Fruit fly (Drosophila melanogaster) whole organism, prepupa: ENCODE results near the gene mAChR-C.

Experiments used
- CG16779 ChIP-seq: fragments of 200-800 bp; sonication (Bioruptor generic); optimal IDR thresholded peaks from 3 replicates; lab custom pipeline; 2017; ENCODE audit warnings: missing biosample characterization, mild to moderate bottlenecking, missing genetic modification characterization
- CG3919 ChIP-seq: fragments of 200-800 bp; sonication (Bioruptor generic); optimal IDR thresholded peaks from 3 replicates; lab custom pipeline; 2016; ENCODE audit warnings: missing biosample characterization, missing genetic modification characterization
- CG4318 ChIP-seq: fragments of 200-800 bp; sonication (Bioruptor generic); optimal IDR thresholded peaks from 3 replicates; lab custom pipeline; 2017; ENCODE audit warnings: missing biosample characterization, mild to moderate bottlenecking, missing genetic modification characterization
- CG8319 ChIP-seq: fragments of 200-800 bp; sonication (Bioruptor generic); optimal IDR thresholded peaks from 3 replicates; lab custom pipeline; 2016; ENCODE audit warnings: missing biosample characterization, missing genetic modification characterization
- Eip75B ChIP-seq: fragments of 200-800 bp; sonication (Bioruptor generic); optimal IDR thresholded peaks from 3 replicates; lab custom pipeline; 2016; ENCODE audit warnings: missing biosample characterization, missing genetic modification characterization
- Lpt ChIP-seq: fragments of 200-800 bp; sonication (Bioruptor generic); optimal IDR thresholded peaks from 3 replicates; lab custom pipeline; 2016; ENCODE audit warnings: missing biosample characterization, missing genetic modification characterization
- Smox ChIP-seq: fragments of 200-800 bp; sonication (Bioruptor generic); optimal IDR thresholded peaks from 3 replicates; lab custom pipeline; 2016; ENCODE audit warnings: missing biosample characterization, missing genetic modification characterization
- acj6 ChIP-seq: fragments of 200-800 bp; sonication (Bioruptor generic); optimal IDR thresholded peaks from 3 replicates; lab custom pipeline; 2016; ENCODE audit warnings: missing biosample characterization, missing genetic modification characterization
- lz ChIP-seq: fragments of 200-800 bp; sonication (Bioruptor generic); optimal IDR thresholded peaks from 3 replicates; lab custom pipeline; 2016; ENCODE audit warnings: missing biosample characterization, missing genetic modification characterization
- net ChIP-seq: fragments of 200-800 bp; sonication (Bioruptor generic); optimal IDR thresholded peaks from 3 replicates; lab custom pipeline; 2016; ENCODE audit warnings: missing biosample characterization, missing genetic modification characterization
- topi ChIP-seq: fragments of 200-800 bp; sonication (Bioruptor generic); optimal IDR thresholded peaks from 3 replicates; lab custom pipeline; 2016; ENCODE audit warnings: missing biosample characterization, missing genetic modification characterization

dm6 chrX:6859245-6859644 lies 26.8 kb upstream of the mAChR-C start:
- TF ChIP-seq CG4318 (GFP tag; lab: Kevin White, UChicago) (no peak), Eip75B (no peak), topi (GFP tag; lab: Kevin White, UChicago) (no peak), Smox (GFP tag; lab: Kevin White, UChicago) (no peak), Lpt (GFP tag; lab: Kevin White, UChicago) (no peak), lz (GFP tag; lab: Kevin White, UChicago) (no peak), acj6 (no peak), net (no peak), CG8319 (GFP tag; lab: Kevin White, UChicago) (no peak), CG16779 (tag; lab: Kevin White, UChicago) (no peak), CG3919 (no peak)
